Worm (Caenorhabditis elegans) whole organism, L2 larva: Measurements from ENCODE around the gene lyst-1.

ENCODE experiments used
- C34F6.9 ChIP-seq: fragments of 150-350 bp; optimal IDR thresholded peaks from 2 replicates; lab custom pipeline; 2014; ENCODE audit warnings: missing biosample characterization, missing genetic modification characterization
- F13H6.1 ChIP-seq: sonication (generic microtip); optimal IDR thresholded peaks from 2 replicates; lab custom pipeline; 2016; ENCODE audit warnings: missing genetic modification characterization, missing compliant biosample characterization
- Y55F3AM.14 ChIP-seq: fragments of 200-800 bp; sonication (Bioruptor generic); optimal IDR thresholded peaks from 2 replicates; lab custom pipeline; 2018; ENCODE audit warnings: mild to moderate bottlenecking, missing genetic modification characterization, missing compliant biosample characterization
- alr-1 ChIP-seq: fragments of 150-350 bp; optimal IDR thresholded peaks from 2 replicates; lab custom pipeline; 2014; ENCODE audit warnings: missing biosample characterization, missing genetic modification characterization
- blmp-1 ChIP-seq: sonication (generic microtip); optimal IDR thresholded peaks from 2 replicates; lab custom pipeline; 2017; ENCODE audit warnings: missing genetic modification characterization, mild to moderate bottlenecking, missing compliant biosample characterization, antibody characterized with exemption, moderate library complexity; ENCODE audit not compliant: insufficient read depth
- ceh-16 ChIP-seq: fragments of 150-350 bp; optimal IDR thresholded peaks from 2 replicates; lab custom pipeline; 2014; ENCODE audit warnings: missing biosample characterization, missing genetic modification characterization
- ceh-82 ChIP-seq: fragments of 150-350 bp; optimal IDR thresholded peaks from 2 replicates; lab custom pipeline; 2014; ENCODE audit warnings: missing biosample characterization, missing genetic modification characterization
- crh-2 ChIP-seq: sonication (generic microtip); optimal IDR thresholded peaks from 2 replicates; lab custom pipeline; 2017; ENCODE audit warnings: missing biosample characterization, missing genetic modification characterization
- dmd-4 ChIP-seq: sonication (generic microtip); optimal IDR thresholded peaks from 2 replicates; lab custom pipeline; 2017; ENCODE audit warnings: missing biosample characterization, missing genetic modification characterization
- egl-27 ChIP-seq: sonication (generic microtip); optimal IDR thresholded peaks from 3 replicates; lab custom pipeline; 2017; ENCODE audit warnings: missing biosample characterization, missing genetic modification reagents, missing genetic modification characterization
- fos-1 ChIP-seq: fragments of 150-350 bp; optimal IDR thresholded peaks from 2 replicates; lab custom pipeline; 2014; ENCODE audit warnings: missing biosample characterization, missing genetic modification characterization
- lin-39 ChIP-seq: fragments of 150-350 bp; optimal IDR thresholded peaks from 2 replicates; lab custom pipeline; 2014; ENCODE audit warnings: missing biosample characterization, missing genetic modification reagents, missing genetic modification characterization
- lsy-2 ChIP-seq, 2 experiments: fragments of 150-350 bp in 1 of 2; sonication (generic microtip) in 1 of 2; optimal IDR thresholded peaks; 2 replicates each; lab custom pipeline; 2014 to 2017; ENCODE audit warnings: missing biosample characterization in 2 of 2, missing genetic modification characterization in 2 of 2
- mab-5 ChIP-seq: fragments of 150-350 bp; optimal IDR thresholded peaks from 2 replicates; lab custom pipeline; 2014; ENCODE audit warnings: missing biosample characterization, missing genetic modification characterization
- nhr-11 ChIP-seq: fragments of 150-350 bp; optimal IDR thresholded peaks from 2 replicates; lab custom pipeline; 2014; ENCODE audit warnings: missing biosample characterization, missing genetic modification characterization
- nhr-129 ChIP-seq: fragments of 150-350 bp; optimal IDR thresholded peaks from 2 replicates; lab custom pipeline; 2014; ENCODE audit warnings: missing biosample characterization, missing genetic modification characterization
- nhr-21 ChIP-seq: fragments of 150-350 bp; optimal IDR thresholded peaks from 2 replicates; lab custom pipeline; 2014; ENCODE audit warnings: missing biosample characterization, missing genetic modification characterization
- nhr-25 ChIP-seq: fragments of 150-350 bp; sonication (generic microtip); optimal IDR thresholded peaks from 3 replicates; lab custom pipeline; 2014; ENCODE audit warnings: missing biosample characterization, missing genetic modification characterization
- nhr-77 ChIP-seq: fragments of 150-350 bp; optimal IDR thresholded peaks from 2 replicates; lab custom pipeline; 2014; ENCODE audit warnings: missing biosample characterization, missing genetic modification characterization
- peb-1 ChIP-seq: fragments of 150-350 bp; optimal IDR thresholded peaks from 2 replicates; lab custom pipeline; 2014; ENCODE audit warnings: missing biosample characterization, missing genetic modification characterization
- sem-4 ChIP-seq: fragments of 150-350 bp; optimal IDR thresholded peaks from 2 replicates; lab custom pipeline; 2014; ENCODE audit warnings: missing biosample characterization, missing genetic modification reagents, missing genetic modification characterization
- skn-1 ChIP-seq: sonication (generic microtip); optimal IDR thresholded peaks from 2 replicates; lab custom pipeline; 2017; ENCODE audit warnings: missing biosample characterization, missing genetic modification characterization
- sma-3 ChIP-seq: sonication (generic microtip); optimal IDR thresholded peaks from 2 replicates; lab custom pipeline; 2016; ENCODE audit warnings: missing genetic modification reagents, missing genetic modification characterization, missing compliant biosample characterization
- sma-9 ChIP-seq, 2 experiments: fragments of 150-350 bp in 1 of 2; sonication (generic microtip) in 1 of 2; optimal IDR thresholded peaks; 2 replicates each; lab custom pipeline; 2014 to 2016; ENCODE audit warnings: missing genetic modification characterization in 2 of 2, mild to moderate bottlenecking in 1 of 2, missing biosample characterization in 1 of 2, missing compliant biosample characterization in 1 of 2, missing genetic modification reagents in 1 of 2, moderate library complexity in 1 of 2
- unc-55 ChIP-seq: fragments of 150-350 bp; sonication (generic microtip); optimal IDR thresholded peaks from 3 replicates; lab custom pipeline; 2014; ENCODE audit warnings: missing biosample characterization, missing genetic modification reagents, missing genetic modification characterization
- unc-62 ChIP-seq: fragments of 150-350 bp; optimal IDR thresholded peaks from 2 replicates; lab custom pipeline; 2014; ENCODE audit warnings: missing biosample characterization, missing genetic modification reagents, missing genetic modification characterization
- zag-1 ChIP-seq: fragments of 150-350 bp; optimal IDR thresholded peaks from 2 replicates; lab custom pipeline; 2014; ENCODE audit warnings: missing biosample characterization, missing genetic modification characterization
- ztf-4 ChIP-seq: fragments of 150-350 bp; optimal IDR thresholded peaks from 2 replicates; lab custom pipeline; 2014; ENCODE audit warnings: missing biosample characterization, missing genetic modification characterization

lyst-1 gene

DNA sequence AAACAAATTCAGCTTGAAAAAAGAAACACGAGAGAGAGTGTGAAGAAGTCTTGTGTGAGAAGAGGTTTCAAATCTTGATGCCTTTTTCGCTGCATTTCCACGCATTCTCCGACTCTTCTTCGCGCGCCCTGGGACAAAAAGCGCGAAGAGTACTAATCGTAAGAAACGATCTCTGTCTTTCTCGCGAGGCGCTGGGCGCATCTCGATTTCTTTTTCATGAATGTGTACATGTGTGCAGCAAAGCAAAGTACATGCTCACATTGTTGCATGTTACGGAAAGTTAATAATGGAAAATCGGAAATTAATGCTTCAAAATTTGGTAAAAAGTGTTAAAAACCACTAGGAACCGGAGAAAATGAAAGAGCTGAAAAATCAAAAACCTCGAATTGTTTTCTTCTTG lies 36.6 kb upstream of the lyst-1 start:
- TF ChIP-seq unc-55 (GFP tag; lab: Kevin White, UChicago), result peak; percentile 3
- TF ChIP-seq C34F6.9 (tag; lab: Kevin White, UChicago), result no peak
- TF ChIP-seq sem-4 (tag; lab: Kevin White, UChicago), result peak; percentile 21
- TF ChIP-seq, all 48 proteins: peak for 2

DNA sequence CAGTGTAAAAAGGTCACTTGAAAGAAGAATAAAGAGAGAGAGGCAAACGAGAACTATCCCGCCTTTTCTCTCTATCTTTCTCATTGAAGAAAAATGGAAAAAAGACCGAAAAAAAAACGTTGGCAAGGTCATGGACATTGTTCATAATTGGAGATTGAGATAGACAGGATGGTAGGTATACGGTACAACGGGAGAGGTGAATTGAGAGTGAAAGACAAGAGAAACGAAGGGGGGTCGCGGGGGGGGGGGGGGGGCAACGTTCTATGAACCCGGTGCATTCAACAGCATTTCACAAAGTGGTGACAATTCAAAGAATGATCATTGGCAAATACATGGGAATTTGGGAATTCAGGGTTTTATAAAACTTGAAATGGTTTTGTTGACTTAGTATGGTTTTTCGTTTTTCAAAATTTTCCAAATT lies 35.9 kb upstream of the lyst-1 start:
- peak; percentile 45 for TF ChIP-seq crh-2 (tag; lab: Kevin White, UChicago)
- no peak for TF ChIP-seq zag-1 (tag; lab: Kevin White, UChicago)
- TF ChIP-seq nhr-77 (tag; lab: Kevin White, UChicago), result no peak
- peak; percentile 68 for TF ChIP-seq nhr-25 (tag; lab: Kevin White, UChicago)
- TF ChIP-seq, all 48 proteins: peak for 2

DNA sequence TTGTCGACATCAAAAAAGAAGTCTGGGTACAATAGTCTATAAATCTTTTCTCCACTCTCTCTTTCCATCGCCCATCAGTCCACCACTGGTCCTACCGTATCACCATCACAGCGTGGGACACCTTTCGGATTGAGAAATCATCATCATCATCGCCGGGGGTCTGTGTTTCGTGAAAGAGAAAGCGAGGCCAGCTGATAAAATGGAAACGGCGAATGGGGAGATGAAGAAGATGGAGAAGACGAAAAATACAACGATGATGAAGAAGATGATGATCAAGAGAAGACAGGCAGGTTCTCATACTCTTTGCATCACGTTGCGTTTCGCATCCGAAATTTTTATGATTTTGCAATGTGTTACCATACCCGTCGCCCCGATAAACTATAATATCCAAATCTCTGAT lies 35.4 kb upstream of the lyst-1 start:
- TF ChIP-seq lsy-2 (tag; optimal IDR thresholded peaks at IDR 0.05; lab: Kevin White, UChicago) (peak in 1 of 2 experiments; percentile 33), nhr-21 (tag; lab: Kevin White, UChicago) (peak; percentile 78), mab-5 (tag; lab: Kevin White, UChicago) (no peak), unc-62 (GFP tag; lab: Kevin White, UChicago) (no peak), ceh-82 (no peak), nhr-25 (tag; lab: Kevin White, UChicago) (peak; percentile 75), blmp-1 (tag; lab: Kevin White, UChicago) (peak; percentile 92), sma-9 (GFP tag; optimal IDR thresholded peaks at IDR 0.05; lab: Kevin White, UChicago) (peak; percentile 69), sma-9 (tag; optimal IDR thresholded peaks at IDR 0.05; lab: Kevin White, UChicago) (no peak), fos-1 (peak; percentile 42), sma-3 (GFP tag; lab: Kevin White, UChicago) (peak; percentile 51), nhr-77 (tag; lab: Kevin White, UChicago) (no peak), ceh-16 (peak; percentile 38), F13H6.1 (peak; percentile 29), egl-27 (peak; percentile 24), nhr-129 (tag; lab: Kevin White, UChicago) (peak; percentile 55)

DNA sequence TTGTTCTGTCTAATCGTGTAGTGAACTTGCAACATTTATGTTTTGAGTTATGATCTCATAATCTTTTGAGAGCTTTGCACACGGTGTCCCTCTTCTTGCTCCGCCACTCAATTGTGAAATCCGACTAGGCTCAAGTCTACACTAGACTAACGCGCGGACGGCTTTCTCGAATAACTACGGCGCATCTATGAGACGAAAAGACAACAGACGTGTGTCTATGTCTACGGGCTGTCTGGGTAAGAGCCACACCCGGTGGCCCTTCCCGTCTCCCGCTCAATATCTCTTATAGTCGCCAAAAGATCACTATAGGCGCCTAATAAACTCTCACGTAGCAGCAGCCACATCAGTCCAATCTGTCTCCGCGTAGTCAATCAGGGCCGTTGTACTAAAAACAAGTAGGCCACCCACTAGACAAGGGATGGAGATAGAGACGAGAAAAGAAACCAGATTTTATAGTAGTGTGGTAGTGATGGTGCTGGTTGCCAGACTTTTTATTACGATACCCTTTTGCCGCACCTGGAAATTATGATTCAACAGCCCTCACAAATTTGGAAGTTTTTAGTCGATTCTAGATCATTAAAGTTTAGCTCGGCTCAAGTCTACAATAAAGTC lies 34.8 kb upstream of the lyst-1 start:
- TF ChIP-seq sma-9 (GFP tag; optimal IDR thresholded peaks at IDR 0.05; lab: Kevin White, UChicago) (peak; percentile 10), sma-9 (tag; optimal IDR thresholded peaks at IDR 0.05; lab: Kevin White, UChicago) (no peak), ztf-4 (tag; lab: Kevin White, UChicago) (no peak), sma-3 (GFP tag; lab: Kevin White, UChicago) (peak; percentile 8), F13H6.1 (peak; percentile 62), lsy-2 (tag; optimal IDR thresholded peaks at IDR 0.05; lab: Kevin White, UChicago) (no peak)
- TF ChIP-seq, all 48 proteins: peak for 3

DNA sequence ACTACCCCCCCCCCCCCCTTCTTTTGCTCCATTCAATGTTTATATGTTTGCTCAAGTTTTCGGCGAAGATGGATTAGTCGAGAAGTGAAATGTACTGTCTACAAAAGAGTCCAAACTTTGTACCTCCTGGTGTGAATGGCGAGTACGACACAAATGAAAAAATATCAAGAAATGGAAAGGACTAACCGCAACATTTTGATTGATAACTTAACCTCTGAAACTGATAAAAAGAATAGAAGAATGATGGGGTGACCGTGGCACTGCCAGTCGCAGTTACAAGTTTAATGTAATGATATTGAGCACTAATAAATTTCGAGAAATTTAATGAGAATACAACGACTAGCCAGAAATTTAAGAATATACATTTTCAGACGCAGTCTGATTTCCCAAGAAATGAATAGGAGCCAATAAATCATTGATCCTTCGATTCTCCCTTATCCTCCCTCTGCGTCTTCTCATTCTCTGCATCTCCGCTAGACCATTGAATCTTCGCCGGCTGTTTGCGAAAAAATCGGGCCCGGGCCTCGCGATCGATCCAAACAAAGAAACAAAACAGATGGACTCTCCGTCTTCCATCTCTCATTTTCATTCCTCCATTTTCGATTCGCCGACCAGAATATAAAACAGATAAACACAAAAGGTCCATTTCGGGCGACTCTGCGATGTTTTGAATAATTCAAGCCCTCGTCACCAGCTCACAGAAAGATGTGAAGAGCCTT lies 33.9 kb upstream of the lyst-1 start:
- TF ChIP-seq crh-2 (tag; lab: Kevin White, UChicago) (peak; percentile 9), fos-1 (peak; percentile 4), sma-9 (GFP tag; optimal IDR thresholded peaks at IDR 0.05; lab: Kevin White, UChicago) (peak; percentile 63), sma-9 (tag; optimal IDR thresholded peaks at IDR 0.05; lab: Kevin White, UChicago) (no peak), ztf-4 (tag; lab: Kevin White, UChicago) (no peak), nhr-11 (no peak), skn-1 (tag; lab: Kevin White, UChicago) (no peak), peb-1 (no peak), dmd-4 (no peak), lin-39 (tag; lab: Kevin White, UChicago) (no peak), alr-1 (no peak), Y55F3AM.14 (GFP tag; lab: Kevin White, UChicago) (no peak)

DNA sequence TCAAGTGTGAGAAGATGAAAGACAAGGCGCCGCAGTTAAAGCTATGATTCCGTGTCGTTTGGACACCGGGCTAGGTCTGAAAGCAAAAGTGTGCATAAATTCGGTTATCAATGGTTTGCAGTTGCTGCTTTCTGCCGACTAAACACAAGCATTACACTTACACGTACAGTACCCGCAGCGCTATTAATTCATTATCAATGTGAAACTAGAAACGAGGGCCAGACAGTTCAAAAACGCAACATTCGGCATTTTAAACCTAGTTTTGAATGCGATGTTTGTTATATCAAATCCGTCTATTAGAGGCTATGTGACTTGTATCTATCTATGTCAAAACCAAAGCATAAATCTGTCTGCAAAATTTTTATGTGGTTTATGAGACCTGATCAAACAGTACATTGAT lies 33.0 kb upstream of the lyst-1 start:
- TF ChIP-seq nhr-11, result no peak
- peak; percentile 32 for TF ChIP-seq fos-1
- TF ChIP-seq sma-9 (GFP tag; optimal IDR thresholded peaks at IDR 0.05; lab: Kevin White, UChicago), result peak; percentile 40
- no peak for TF ChIP-seq sma-9 (tag; optimal IDR thresholded peaks at IDR 0.05; lab: Kevin White, UChicago)
